Fruit fly (Drosophila melanogaster): ENCODE data around the gene CG17380.

CG17380 gene

DNA sequence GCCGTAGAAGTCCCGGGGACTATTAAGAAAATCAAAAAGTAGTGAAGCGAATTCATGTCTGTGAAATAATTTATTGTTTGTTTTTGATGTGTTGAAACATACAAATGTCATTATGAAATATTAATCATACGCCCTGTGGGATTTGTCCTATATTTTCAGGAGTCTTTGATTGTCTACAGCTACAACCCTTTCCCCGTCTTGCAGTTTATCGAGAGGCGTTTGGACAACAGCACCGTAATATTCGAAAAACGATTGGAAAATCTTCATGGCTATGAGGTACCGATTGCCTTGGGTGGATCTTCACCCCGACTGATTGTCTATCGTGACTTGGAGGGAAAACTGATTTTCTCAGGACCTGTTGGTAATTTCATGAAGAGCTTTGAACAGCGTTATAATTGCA is at the start of gene CG17380:
Gene CG17380 (minus strand): TSS at position 101 of the 400 bp plus-strand sequence.
- TF ChIP-seq CG8478 (optimal IDR thresholded peaks at IDR 0.05) (no peak), CTCF (optimal IDR thresholded peaks at IDR 0.05) (no peak)

- no peak for TF ChIP-seq CG8478 (optimal IDR thresholded peaks at IDR 0.05)
- TF ChIP-seq CTCF (optimal IDR thresholded peaks at IDR 0.05), result no peak
Measured at dm6 chr3R:23445249-23445916, 41.9 kb upstream of the CG17380 start.

dm6 chr3R:23438184-23438787 is 34.8 kb upstream of the CG17380 start:
- no peak for TF ChIP-seq CTCF (optimal IDR thresholded peaks at IDR 0.05)
- TF ChIP-seq CG8478 (optimal IDR thresholded peaks at IDR 0.05), result no peak

- TF ChIP-seq CTCF (optimal IDR thresholded peaks at IDR 0.05) (no peak), CG8478 (optimal IDR thresholded peaks at IDR 0.05) (no peak)
Measured at dm6 chr3R:23431355-23431754, 27.8 kb upstream of the CG17380 start.

DNA sequence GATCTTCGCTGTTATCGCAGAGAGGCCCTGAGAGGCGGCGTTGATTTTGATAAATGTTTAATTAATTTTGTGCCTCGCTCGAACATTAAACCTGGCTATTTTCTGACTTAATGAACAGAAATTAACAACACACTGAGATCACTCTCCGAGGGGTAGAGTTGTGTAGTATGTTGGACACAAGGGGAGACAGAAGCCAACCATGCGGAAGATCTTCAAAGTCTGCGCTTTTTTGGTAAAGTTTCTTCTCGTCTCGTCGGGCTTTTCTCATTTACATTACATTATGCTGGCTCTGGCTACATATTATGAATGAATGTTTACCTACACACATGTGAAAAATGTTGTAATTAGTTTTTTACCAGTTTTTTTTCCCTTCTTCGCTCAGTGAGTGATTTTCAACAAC is 22.4 kb upstream of the CG17380 start, which contains the start of gene CG43694:
Gene CG43694 (minus strand): TSS at position 101 of the 400 bp plus-strand sequence.
- TF ChIP-seq CG8478 (optimal IDR thresholded peaks at IDR 0.05) (no peak), CTCF (optimal IDR thresholded peaks at IDR 0.05) (no peak)

- TF ChIP-seq CG8478 (optimal IDR thresholded peaks at IDR 0.05), result no peak
- TF ChIP-seq CTCF (optimal IDR thresholded peaks at IDR 0.05), result no peak
Measured at dm6 chr3R:23425107-23425506, 21.6 kb upstream of the CG17380 start.

DNA sequence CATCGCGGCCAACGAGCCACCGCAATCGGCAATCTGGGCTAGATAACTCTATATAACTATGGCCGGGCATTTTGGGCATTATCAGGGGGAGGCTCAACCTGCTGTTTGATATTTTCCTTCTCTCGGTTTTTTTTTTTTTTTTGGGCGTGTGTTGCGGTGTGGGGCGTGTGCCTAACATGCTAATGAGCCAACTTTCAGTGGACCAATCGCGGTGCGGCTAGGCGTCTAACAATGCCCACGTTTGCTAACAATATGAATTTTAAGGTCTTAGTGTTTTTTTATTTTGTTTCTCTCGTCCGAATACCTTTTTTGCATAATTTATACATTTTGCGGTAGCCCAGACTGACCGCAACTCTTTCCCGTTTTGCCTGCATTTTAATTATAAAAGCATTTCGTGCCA is 18.4 kb upstream of the CG17380 start:
- TF ChIP-seq CG8478 (optimal IDR thresholded peaks at IDR 0.05) (no peak), CTCF (optimal IDR thresholded peaks at IDR 0.05) (no peak)

- no peak for TF ChIP-seq CTCF (optimal IDR thresholded peaks at IDR 0.05)
- TF ChIP-seq CG8478 (optimal IDR thresholded peaks at IDR 0.05), result no peak
Measured at dm6 chr3R:23417650-23418049, 14.1 kb upstream of the CG17380 start.

- TF ChIP-seq CG8478 (optimal IDR thresholded peaks at IDR 0.05), result no peak
- no peak for TF ChIP-seq CTCF (optimal IDR thresholded peaks at IDR 0.05)
Measured at dm6 chr3R:23416579-23416978, 13.1 kb upstream of the CG17380 start.

DNA sequence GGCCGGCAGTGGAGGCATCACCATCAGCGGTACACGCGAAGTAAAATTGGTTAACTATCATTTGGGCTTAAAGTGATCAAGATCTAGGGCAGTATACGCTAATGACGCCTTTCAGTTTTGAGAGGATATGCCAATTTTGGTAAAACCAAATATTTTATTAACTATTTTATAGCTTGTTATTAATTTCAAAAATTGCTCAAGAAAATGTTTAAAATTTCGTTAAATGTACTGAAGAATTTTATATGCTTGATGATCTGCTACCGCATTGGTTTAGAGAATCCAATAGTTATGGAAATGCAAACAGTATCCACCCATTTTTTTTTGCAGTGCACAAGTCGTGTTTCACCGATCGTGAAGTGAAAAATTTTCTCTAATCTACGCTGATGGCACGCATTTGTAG is 4.4 kb upstream of the CG17380 start:
- no peak for TF ChIP-seq CTCF (optimal IDR thresholded peaks at IDR 0.05)
- TF ChIP-seq CG8478 (optimal IDR thresholded peaks at IDR 0.05), result no peak

DNA sequence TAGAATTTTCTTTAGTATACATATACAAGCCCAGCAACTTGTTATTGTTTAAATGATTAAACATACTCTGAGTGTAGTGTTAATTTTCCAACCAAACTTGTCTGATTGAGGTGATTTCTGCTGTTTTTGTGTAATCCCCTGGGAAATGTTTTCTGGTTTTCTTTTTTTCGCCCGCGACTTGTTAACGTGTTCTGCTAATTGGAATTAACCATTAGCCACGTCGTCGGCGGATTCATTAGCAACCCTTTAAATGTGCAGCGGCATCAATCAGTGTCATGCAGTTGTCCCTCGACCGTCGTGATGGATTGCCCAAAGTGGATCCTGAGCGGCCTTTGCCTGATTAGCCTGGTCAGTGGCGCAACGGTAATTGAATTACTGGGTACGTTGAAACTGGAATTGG is 1.7 kb upstream of the CG17380 start, which contains the start of gene Ir94e:
Gene Ir94e (plus strand): TSS at position 301 of the 400 bp plus-strand sequence.
- TF ChIP-seq CG8478 (optimal IDR thresholded peaks at IDR 0.05) (no peak), CTCF (optimal IDR thresholded peaks at IDR 0.05) (no peak)

DNA sequence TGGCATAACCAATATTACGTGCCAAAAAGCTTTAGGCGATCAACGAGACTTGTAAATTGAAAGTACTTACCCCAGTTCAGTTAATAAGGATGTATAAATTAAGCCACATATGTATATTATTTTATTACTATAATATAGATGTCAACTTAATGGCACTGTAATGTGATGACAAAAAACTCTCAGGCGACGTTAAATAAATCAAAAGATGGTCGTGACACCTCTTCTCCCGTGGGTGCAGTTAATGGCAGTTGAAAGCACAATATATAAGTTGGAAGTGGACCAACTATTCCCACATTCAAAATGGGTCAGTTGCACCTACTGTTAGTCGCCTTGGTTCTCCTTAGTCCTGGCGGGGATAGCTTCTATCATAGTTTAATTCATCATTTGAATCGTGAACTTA is 1.0 kb downstream of the CG17380 start, which contains the start of gene Ir94d:
Gene Ir94d (plus strand): TSS at position 301 of the 400 bp plus-strand sequence.
- no peak for TF ChIP-seq CG8478 (optimal IDR thresholded peaks at IDR 0.05)
- no peak for TF ChIP-seq CTCF (optimal IDR thresholded peaks at IDR 0.05)

DNA sequence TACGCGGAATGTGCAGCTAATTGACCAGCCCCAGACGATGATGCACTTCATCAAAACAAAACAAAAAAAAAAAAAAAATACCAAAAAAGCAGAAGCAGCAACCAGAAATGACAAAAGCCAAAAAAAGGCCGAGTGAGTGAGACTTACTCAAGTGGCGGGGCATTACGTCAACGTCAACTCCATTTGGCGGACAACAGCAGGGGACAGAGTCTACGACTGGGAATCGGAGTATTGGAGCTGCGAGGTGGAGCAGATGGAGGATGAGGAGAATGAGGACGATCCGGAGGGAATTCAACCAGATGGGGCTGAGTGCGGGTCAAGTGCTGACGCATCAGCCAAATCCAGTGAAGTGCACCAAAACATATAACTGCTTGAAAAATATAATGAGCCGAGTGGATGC is 2.0 kb downstream of the CG17380 start:
- TF ChIP-seq CTCF (optimal IDR thresholded peaks at IDR 0.05) (no peak), CG8478 (optimal IDR thresholded peaks at IDR 0.05) (no peak)

DNA sequence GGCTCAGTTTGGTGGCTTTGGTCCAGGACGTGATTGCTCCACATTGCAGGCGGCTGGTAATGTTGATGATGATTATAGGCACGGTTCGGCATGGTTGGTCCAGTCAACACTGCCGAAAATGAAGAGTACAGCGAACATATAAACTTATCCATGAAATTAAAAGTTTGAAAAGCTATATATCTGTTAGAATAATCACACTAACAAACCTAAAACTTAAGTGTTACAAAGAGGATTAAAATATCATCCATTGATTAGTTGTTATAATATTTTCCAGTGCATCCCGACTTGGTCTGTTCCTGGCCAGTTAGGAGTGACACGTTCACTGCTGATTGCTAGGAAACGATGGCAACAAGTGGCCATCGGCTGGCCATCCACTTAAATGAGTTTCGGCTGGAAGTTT is 3.8 kb downstream of the CG17380 start:
- TF ChIP-seq CTCF (optimal IDR thresholded peaks at IDR 0.05) (no peak), CG8478 (optimal IDR thresholded peaks at IDR 0.05) (no peak)

DNA sequence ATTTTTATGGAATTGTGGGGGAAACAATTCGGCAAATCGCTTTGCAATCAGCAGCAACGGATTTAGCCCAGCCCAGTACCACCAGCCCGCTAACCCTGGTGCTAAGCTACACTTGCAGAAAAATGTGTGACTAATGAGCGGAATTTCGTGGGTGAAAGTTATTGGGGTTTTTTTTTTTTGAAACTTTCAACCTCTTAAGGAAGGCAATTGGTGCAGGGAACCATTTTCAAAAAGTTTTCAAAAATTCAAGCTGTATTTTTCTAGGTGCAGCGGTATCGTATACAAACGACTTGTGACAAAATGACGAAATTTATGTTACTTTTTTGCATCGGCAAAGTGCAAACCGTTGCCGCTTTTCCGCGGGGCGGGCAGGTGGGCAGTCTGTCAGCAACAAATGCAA is 4.5 kb downstream of the CG17380 start:
- TF ChIP-seq CTCF (optimal IDR thresholded peaks at IDR 0.05) (no peak), CG8478 (optimal IDR thresholded peaks at IDR 0.05) (no peak)

dm6 chr3R:23396548-23397294 is 6.8 kb downstream of the CG17380 start:
- TF ChIP-seq CTCF (optimal IDR thresholded peaks at IDR 0.05) (peak; percentile 69 to 73), CG8478 (optimal IDR thresholded peaks at IDR 0.05) (no peak)
